Worm (Caenorhabditis elegans): ENCODE results near the gene C03G6.21.

DNA sequence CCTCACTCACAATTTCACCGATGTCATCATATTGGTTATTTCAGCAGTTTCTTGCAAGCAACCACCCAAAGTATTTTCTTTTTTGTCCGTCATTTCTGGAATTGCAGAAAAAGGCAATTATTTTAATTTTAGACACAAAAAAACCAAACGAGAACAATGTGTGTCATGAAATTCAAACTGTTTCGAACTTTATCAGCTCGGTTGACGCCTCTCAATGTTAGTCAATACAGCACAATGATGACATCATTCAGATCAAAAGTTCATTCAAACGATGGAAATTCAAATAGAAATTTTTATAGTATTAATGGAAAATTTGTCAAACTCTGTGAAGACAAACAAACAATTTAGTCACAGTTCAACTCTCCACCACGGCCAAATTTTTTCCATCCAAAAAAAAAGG is 35.3 kb upstream of the C03G6.21 start, which contains the start of gene fbxa-105:
- TF ChIP-seq ztf-11 (tag; optimal IDR thresholded peaks at IDR 0.05) (no peak), elt-3 (tag; optimal IDR thresholded peaks at IDR 0.05) (no peak), fos-1 (tag; optimal IDR thresholded peaks at IDR 0.05) (peak; percentile 70), zag-1 (tag; optimal IDR thresholded peaks at IDR 0.05) (no peak), nhr-12 (tag; optimal IDR thresholded peaks at IDR 0.05) (no peak), aly-2 (tag; optimal IDR thresholded peaks at IDR 0.05) (no peak)

Data from whole organism, L2 larva.